Worm (Caenorhabditis elegans): ENCODE measurements around the gene C05G5.1.

The C05G5.1 gene

DNA sequence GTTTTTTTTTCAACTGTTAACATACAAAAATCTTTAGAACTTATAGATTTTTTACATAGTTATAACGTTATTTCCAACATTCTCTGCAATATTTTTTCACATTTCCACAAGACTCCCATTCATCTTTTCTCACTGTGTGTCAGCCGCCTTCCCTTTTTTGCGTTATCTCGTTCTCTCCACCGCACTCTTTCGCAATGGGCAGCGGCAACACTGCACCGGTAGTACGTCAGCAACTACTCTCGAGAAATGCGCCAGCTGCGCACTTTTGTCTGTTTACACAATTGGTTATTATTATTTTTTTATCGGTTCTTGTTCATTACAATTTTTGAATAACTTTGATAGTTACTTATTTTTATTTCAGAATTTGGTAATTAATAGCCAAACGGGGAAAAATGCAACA, 7.0 kb upstream of the C05G5.1 start, which contains the start of gene C05G5.2 (continued):
- TF ChIP-seq lin-13 (GFP tag; optimal IDR thresholded peaks at IDR 0.05) (peak; percentile 83), ceh-63 (GFP tag; optimal IDR thresholded peaks at IDR 0.05) (no peak), irx-1 (tag; optimal IDR thresholded peaks at IDR 0.05) (peak; percentile 57), grh-1 (GFP tag; IDR thresholded peaks at IDR 0.05) (peak; percentile 54; the same call in 1 of the 2 replicates), C34B4.2 (tag; optimal IDR thresholded peaks at IDR 0.05) (no peak), sup-37 (GFP tag; optimal IDR thresholded peaks at IDR 0.05) (no peak), lir-3 (tag; optimal IDR thresholded peaks at IDR 0.05; ENCODE audit: poor library complexity) (peak; percentile 71), nhr-77 (tag; optimal IDR thresholded peaks at IDR 0.05) (peak; percentile 70), blmp-1 (tag; optimal IDR thresholded peaks at IDR 0.05) (peak; percentile 85), unc-62 (GFP tag; optimal IDR thresholded peaks at IDR 0.05) (no peak), pqm-1 (tag; optimal IDR thresholded peaks at IDR 0.05) (no peak), alr-1 (tag; optimal IDR thresholded peaks at IDR 0.05; ENCODE audit: borderline replicate concordance) (no peak), ces-1 (GFP tag; optimal IDR thresholded peaks at IDR 0.05) (no peak), nhr-90 (tag; optimal IDR thresholded peaks at IDR 0.05; ENCODE audit: poor library complexity) (peak; percentile 84), nhr-12 (tag; optimal IDR thresholded peaks at IDR 0.05) (no peak), xbp-1 (tag; optimal IDR thresholded peaks at IDR 0.05) (peak; percentile 82), aly-2 (tag; optimal IDR thresholded peaks at IDR 0.05) (no peak), unc-30 (tag; optimal IDR thresholded peaks at IDR 0.05) (no peak), ama-1 (optimal IDR thresholded peaks at IDR 0.05) (no peak), lsy-2 (tag; optimal IDR thresholded peaks at IDR 0.05) (peak; percentile 87 to 90), pax-3 (tag; optimal IDR thresholded peaks at IDR 0.05) (peak; percentile 59), C16A3.4 (tag; optimal IDR thresholded peaks at IDR 0.05) (peak; percentile 95), nhr-76 (tag; optimal IDR thresholded peaks at IDR 0.05) (no peak), nhr-20 (tag; optimal IDR thresholded peaks at IDR 0.05) (peak; percentile 92), nhr-28 (tag; optimal IDR thresholded peaks at IDR 0.05) (no peak), snu-23 (GFP tag; optimal IDR thresholded peaks at IDR 0.05) (peak; percentile 93), unc-86 (tag; optimal IDR thresholded peaks at IDR 0.05) (peak; percentile 77), jun-1 (tag; optimal IDR thresholded peaks at IDR 0.05) (peak; percentile 80), sox-4 (tag; optimal IDR thresholded peaks at IDR 0.05) (peak; percentile 5), skn-1 (tag; optimal IDR thresholded peaks at IDR 0.05) (peak; percentile 95), C04F5.9 (tag; optimal IDR thresholded peaks at IDR 0.05) (peak; percentile 33), fos-1 (tag; optimal IDR thresholded peaks at IDR 0.05) (peak; percentile 36), F16B12.6 (tag; optimal IDR thresholded peaks at IDR 0.05) (peak; percentile 71), nhr-85 (tag) (peak; percentile 90), tbx-2 (tag; optimal IDR thresholded peaks at IDR 0.05) (peak; percentile 84), ztf-4 (tag; optimal IDR thresholded peaks at IDR 0.05) (peak; percentile 14), pag-3 (tag; optimal IDR thresholded peaks at IDR 0.05; ENCODE audit: borderline replicate concordance, insufficient read depth) (peak; percentile 42), nhr-19 (GFP tag; conservative IDR thresholded peaks at IDR 0.05) (peak; percentile 74), mef-2 (tag; optimal IDR thresholded peaks at IDR 0.05) (peak; percentile 17), nhr-11 (tag; optimal IDR thresholded peaks at IDR 0.05) (no peak), ceh-8 (GFP tag; optimal IDR thresholded peaks at IDR 0.05) (peak; percentile 43), nhr-71 (tag; optimal IDR thresholded peaks at IDR 0.05) (peak; percentile 90), dpl-1 (GFP tag; optimal IDR thresholded peaks at IDR 0.05) (peak; percentile 64 to 81 (median 72)), egl-13 (tag; optimal IDR thresholded peaks at IDR 0.05) (peak; percentile 76), ceh-90 (tag; optimal IDR thresholded peaks at IDR 0.05) (no peak), unc-98 (GFP tag; IDR thresholded peaks at IDR 0.05) (no peak), sptf-1 (tag; optimal IDR thresholded peaks at IDR 0.05) (no peak)

All from whole organism, L1 larva.